Fruit fly (Drosophila melanogaster) whole organism, pupa: ENCODE measurements around the gene cue.

Experiments used
- CG10348 ChIP-seq: fragments of 200-800 bp; sonication (Bioruptor generic); IDR thresholded peaks from 2 replicates; pipeline ENCODE4 v1.3.6; 2022; ENCODE audit warnings: missing biosample characterization, missing genetic modification characterization
- CG15710 ChIP-seq: fragments of 200-800 bp; sonication (Bioruptor generic); optimal IDR thresholded peaks from 2 replicates; lab custom pipeline; 2018; ENCODE audit warnings: missing biosample characterization, mild to moderate bottlenecking, missing genetic modification characterization, moderate library complexity
- CG17806 ChIP-seq: fragments of 200-800 bp; sonication (Bioruptor generic); optimal IDR thresholded peaks from 2 replicates; lab custom pipeline; 2018; ENCODE audit warnings: missing biosample characterization, mild to moderate bottlenecking, missing genetic modification characterization, moderate library complexity
- CG34367 ChIP-seq: fragments of 200-800 bp; sonication (Bioruptor generic); optimal IDR thresholded peaks from 2 replicates; lab custom pipeline; 2018; ENCODE audit warnings: missing biosample characterization, mild to moderate bottlenecking, missing genetic modification characterization
- CG8159 ChIP-seq: fragments of 200-800 bp; sonication (Bioruptor generic); optimal IDR thresholded peaks from 3 replicates; lab custom pipeline; 2018; ENCODE audit warnings: missing biosample characterization, mild to moderate bottlenecking, missing genetic modification characterization, moderate library complexity
- CG9948 ChIP-seq: fragments of 200-800 bp; sonication (Bioruptor generic); optimal IDR thresholded peaks from 2 replicates; lab custom pipeline; 2018; ENCODE audit warnings: missing biosample characterization, mild to moderate bottlenecking, missing genetic modification characterization, moderate library complexity
- D1 ChIP-seq: fragments of 200-800 bp; sonication (Bioruptor generic); optimal IDR thresholded peaks from 2 replicates; lab custom pipeline; 2018; ENCODE audit warnings: missing biosample characterization, mild to moderate bottlenecking, missing genetic modification characterization, moderate library complexity
- EcR ChIP-seq: fragments of 200-800 bp; sonication (Bioruptor generic); optimal IDR thresholded peaks from 3 replicates; lab custom pipeline; 2019; ENCODE audit warnings: missing biosample characterization, missing genetic modification characterization, mild to moderate bottlenecking, moderate library complexity, missing genetic modification reagents
- Ets98B ChIP-seq: fragments of 200-800 bp; sonication (Bioruptor generic); IDR thresholded peaks from 2 replicates; pipeline ENCODE4 v1.3.6; 2022; ENCODE audit warnings: missing biosample characterization, missing genetic modification characterization
- Pif1A ChIP-seq: fragments of 200-800 bp; sonication (Bioruptor generic); optimal IDR thresholded peaks from 3 replicates; lab custom pipeline; 2016; ENCODE audit warnings: missing biosample characterization, missing genetic modification characterization
- Pif1B ChIP-seq: fragments of 200-800 bp; sonication (Bioruptor generic); optimal IDR thresholded peaks from 3 replicates; lab custom pipeline; 2016; ENCODE audit warnings: missing biosample characterization, missing genetic modification characterization
- fd96Ca ChIP-seq: fragments of 200-800 bp; sonication (Bioruptor generic); IDR thresholded peaks from 3 replicates; pipeline ENCODE4 v1.3.6; 2022; ENCODE audit warnings: missing biosample characterization, missing genetic modification characterization

DNA sequence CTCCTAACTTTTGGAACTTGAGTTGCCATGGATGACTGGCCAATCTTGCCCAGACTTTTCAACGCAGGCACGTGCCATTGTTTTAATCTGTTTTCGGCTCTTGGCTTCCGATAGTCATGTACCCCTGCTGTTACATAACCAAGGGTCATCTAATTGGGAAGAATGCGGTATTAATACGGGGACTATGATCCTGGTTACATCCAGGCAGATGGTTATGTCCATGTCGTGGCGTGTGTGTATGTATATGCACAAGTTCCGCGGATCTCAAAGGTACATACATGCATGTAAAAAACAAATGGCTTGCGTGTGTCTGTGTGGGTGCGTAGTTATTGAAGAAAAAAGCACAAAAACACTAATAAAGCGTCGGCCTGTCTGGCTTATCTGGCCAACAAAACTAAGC, 21.3 kb downstream of the cue start:
- TF ChIP-seq CG8159 (tag; lab: Kevin White, UChicago): no peak
- TF ChIP-seq EcR (GFP tag; lab: Kevin White, UChicago): no peak
- TF ChIP-seq Pif1A: no peak
- TF ChIP-seq Pif1B (GFP tag; lab: Kevin White, UChicago): no peak
- TF ChIP-seq D1 (tag; lab: Kevin White, UChicago): no peak
- TF ChIP-seq CG15710 (tag; lab: Kevin White, UChicago): no peak
- TF ChIP-seq CG34367 (tag; lab: Kevin White, UChicago): no peak
- no peak for TF ChIP-seq CG9948 (tag; lab: Kevin White, UChicago)
- TF ChIP-seq fd96Ca: no peak
- no peak for TF ChIP-seq CG17806
- TF ChIP-seq CG10348: no peak
- no peak for TF ChIP-seq Ets98B (GFP tag; lab: Robert Waterston, UW)
